Worm (Caenorhabditis elegans) whole organism, L4 larva: ENCODE results near the gene C45B11.6.
A peak's percentile ranks its signal among the peaks of the same experiment; 100 is the strongest.

Experiments used
- F10B5.3 ChIP-seq: sonication (generic microtip); optimal IDR thresholded peaks from 2 replicates; lab custom pipeline; 2016; ENCODE audit warnings: mild to moderate bottlenecking, missing genetic modification characterization, missing compliant biosample characterization
- F37D6.2 ChIP-seq: sonication (generic microtip); optimal IDR thresholded peaks from 2 replicates; lab custom pipeline; 2016; ENCODE audit warnings: mild to moderate bottlenecking, missing genetic modification characterization, missing compliant biosample characterization
- R02D3.7 ChIP-seq: fragments of 150-350 bp; sonication (generic microtip); optimal IDR thresholded peaks from 3 replicates; lab custom pipeline; 2014; ENCODE audit warnings: missing biosample characterization, missing genetic modification characterization
- Y105C5A.15 ChIP-seq: fragments of 200-800 bp; sonication (Bioruptor generic); IDR thresholded peaks from 2 replicates; pipeline ENCODE4 v1.3.6; 2022; ENCODE audit warnings: missing genetic modification characterization, missing compliant biosample characterization
- Y48G9A.11 ChIP-seq: fragments of 200-800 bp; sonication (Bioruptor generic); IDR thresholded peaks from 2 replicates; pipeline ENCODE4 v1.3.6; 2022; ENCODE audit warnings: missing genetic modification reagents, missing genetic modification characterization, missing compliant biosample characterization
- Y5F2A.4 ChIP-seq: fragments of 200-800 bp; sonication (Bioruptor generic); optimal IDR thresholded peaks from 2 replicates; lab custom pipeline; 2018; ENCODE audit warnings: mild to moderate bottlenecking, missing genetic modification characterization, missing compliant biosample characterization
- Y75B8A.6 ChIP-seq: fragments of 200-800 bp; sonication (Bioruptor generic); IDR thresholded peaks from 2 replicates; pipeline ENCODE4 v1.3.6; 2022; ENCODE audit warnings: missing genetic modification reagents, missing genetic modification characterization, missing compliant biosample characterization
- aha-1 ChIP-seq: fragments of 150-350 bp; peaks from one replicate; lab custom pipeline; 2014; ENCODE audit warnings: missing biosample characterization, missing genetic modification characterization
- attf-4 ChIP-seq: sonication (generic microtip); optimal IDR thresholded peaks from 3 replicates; lab custom pipeline; 2017; ENCODE audit warnings: missing biosample characterization, missing genetic modification characterization
- ceh-28 ChIP-seq: fragments of 150-350 bp; optimal IDR thresholded peaks from 2 replicates; lab custom pipeline; 2014; ENCODE audit warnings: missing biosample characterization, missing genetic modification reagents, missing genetic modification characterization
- ceh-32 ChIP-seq: sonication (generic microtip); optimal IDR thresholded peaks from 2 replicates; lab custom pipeline; 2016; ENCODE audit warnings: mild to moderate bottlenecking, missing genetic modification characterization, missing compliant biosample characterization; ENCODE audit not compliant: poor library complexity
- ceh-44 ChIP-seq: fragments of 200-800 bp; sonication (Bioruptor generic); IDR thresholded peaks from 2 replicates; pipeline ENCODE4 v1.3.6; 2022; ENCODE audit warnings: missing genetic modification reagents, missing genetic modification characterization, missing compliant biosample characterization
- ceh-62 ChIP-seq: sonication (generic microtip); optimal IDR thresholded peaks from 2 replicates; lab custom pipeline; 2017; ENCODE audit warnings: missing biosample characterization, missing genetic modification characterization
- cey-2 ChIP-seq: sonication (generic microtip); optimal IDR thresholded peaks from 3 replicates; lab custom pipeline; 2017; ENCODE audit warnings: missing genetic modification characterization, mild to moderate bottlenecking, missing compliant biosample characterization, antibody characterized with exemption, borderline replicate concordance; ENCODE audit not compliant: insufficient read depth
- daf-12 ChIP-seq: fragments of 150-350 bp; optimal IDR thresholded peaks from 2 replicates; lab custom pipeline; 2014; ENCODE audit warnings: missing biosample characterization, missing genetic modification reagents, missing genetic modification characterization
- daf-16 ChIP-seq, 3 experiments: sonication (generic microtip); optimal IDR thresholded peaks; 2 replicates each; lab custom pipeline; 2016 to 2017; ENCODE audit warnings: missing genetic modification characterization in 3 of 3, missing genetic modification reagents in 3 of 3, mild to moderate bottlenecking in 2 of 3, missing compliant biosample characterization in 2 of 3, missing biosample characterization in 1 of 3, moderate library complexity in 1 of 3
- dmd-6 ChIP-seq: fragments of 200-800 bp; sonication (Bioruptor generic); IDR thresholded peaks from 2 replicates; pipeline ENCODE4 v1.3.6; 2022; ENCODE audit warnings: missing genetic modification reagents, missing genetic modification characterization, missing compliant biosample characterization
- dpl-1 ChIP-seq: fragments of 150-350 bp; optimal IDR thresholded peaks from 2 replicates; lab custom pipeline; 2014; ENCODE audit warnings: missing biosample characterization, missing genetic modification reagents, missing genetic modification characterization
- dve-1 ChIP-seq: sonication (generic microtip); optimal IDR thresholded peaks from 2 replicates; lab custom pipeline; 2017; ENCODE audit warnings: antibody characterized with exemption, mild to moderate bottlenecking, missing genetic modification characterization, missing compliant biosample characterization; ENCODE audit not compliant: insufficient read depth
- egl-27 ChIP-seq: sonication (generic microtip); optimal IDR thresholded peaks from 3 replicates; lab custom pipeline; 2017; ENCODE audit warnings: missing biosample characterization, missing genetic modification reagents, missing genetic modification characterization
- egl-43 ChIP-seq: fragments of 200-800 bp; sonication (Bioruptor generic); IDR thresholded peaks from 2 replicates; pipeline ENCODE4 v1.3.6; 2022; ENCODE audit warnings: missing genetic modification reagents, missing genetic modification characterization, missing compliant biosample characterization
- fkh-10 ChIP-seq: fragments of 150-350 bp; optimal IDR thresholded peaks from 2 replicates; lab custom pipeline; 2014; ENCODE audit warnings: missing biosample characterization, missing genetic modification reagents, missing genetic modification characterization
- fos-1 ChIP-seq: fragments of 150-350 bp; optimal IDR thresholded peaks from 2 replicates; lab custom pipeline; 2014; ENCODE audit warnings: missing biosample characterization, missing genetic modification characterization
- hif-1 ChIP-seq, 2 experiments: sonication (generic microtip); optimal IDR thresholded peaks; 2 replicates each; lab custom pipeline; 2016 to 2017; ENCODE audit warnings: missing compliant biosample characterization in 2 of 2, missing genetic modification characterization in 2 of 2, missing genetic modification reagents in 2 of 2, missing genotype in 2 of 2, mild to moderate bottlenecking in 1 of 2
- hlh-11 ChIP-seq: fragments of 200-800 bp; sonication (Bioruptor generic); optimal IDR thresholded peaks from 2 replicates; lab custom pipeline; 2018; ENCODE audit warnings: mild to moderate bottlenecking, missing genetic modification characterization, missing compliant biosample characterization
- jun-1 ChIP-seq: fragments of 150-350 bp; optimal IDR thresholded peaks from 2 replicates; lab custom pipeline; 2014; ENCODE audit warnings: missing biosample characterization, missing genetic modification reagents, missing genetic modification characterization
- lin-1 ChIP-seq: fragments of 200-800 bp; sonication (Bioruptor generic); IDR thresholded peaks from 2 replicates; pipeline ENCODE4 v1.3.6; 2022; ENCODE audit warnings: missing genetic modification reagents, missing genetic modification characterization, missing compliant biosample characterization
- lin-29 ChIP-seq: fragments of 200-800 bp; sonication (Bioruptor generic); IDR thresholded peaks from 2 replicates; pipeline ENCODE4 v1.3.6; 2022; ENCODE audit warnings: missing genetic modification reagents, missing genetic modification characterization, missing compliant biosample characterization
- lir-3 ChIP-seq: sonication (generic microtip); optimal IDR thresholded peaks from 2 replicates; lab custom pipeline; 2016; ENCODE audit warnings: mild to moderate bottlenecking, missing genetic modification characterization, missing compliant biosample characterization
- mxl-2 ChIP-seq: fragments of 200-800 bp; sonication (Bioruptor generic); conservative IDR thresholded peaks from 2 replicates; pipeline ENCODE4 v1.3.6; 2022; ENCODE audit warnings: missing genetic modification reagents, missing genetic modification characterization, missing compliant biosample characterization
- nhr-10 ChIP-seq: fragments of 150-350 bp; optimal IDR thresholded peaks from 2 replicates; lab custom pipeline; 2014; ENCODE audit warnings: missing biosample characterization, missing genetic modification characterization
- nhr-102 ChIP-seq: sonication (generic microtip); optimal IDR thresholded peaks from 2 replicates; lab custom pipeline; 2016; ENCODE audit warnings: mild to moderate bottlenecking, missing genetic modification characterization, moderate library complexity, missing compliant biosample characterization
- nhr-237 ChIP-seq: sonication (generic microtip); optimal IDR thresholded peaks from 2 replicates; lab custom pipeline; 2017; ENCODE audit warnings: missing biosample characterization, missing genetic modification characterization
- nhr-25 ChIP-seq: sonication (generic microtip); optimal IDR thresholded peaks from 2 replicates; lab custom pipeline; 2017; ENCODE audit warnings: missing genetic modification characterization, mild to moderate bottlenecking, missing compliant biosample characterization, antibody characterized with exemption, moderate library complexity, borderline replicate concordance; ENCODE audit not compliant: insufficient read depth
- nhr-28 ChIP-seq: fragments of 150-350 bp; optimal IDR thresholded peaks from 2 replicates; lab custom pipeline; 2014; ENCODE audit warnings: missing biosample characterization, missing genetic modification characterization
- nhr-48 ChIP-seq: sonication (generic microtip); optimal IDR thresholded peaks from 2 replicates; lab custom pipeline; 2016; ENCODE audit warnings: mild to moderate bottlenecking, missing genetic modification characterization, missing compliant biosample characterization
- nhr-6 ChIP-seq: fragments of 150-350 bp; optimal IDR thresholded peaks from 2 replicates; lab custom pipeline; 2014; ENCODE audit warnings: missing biosample characterization, missing genetic modification characterization
- nhr-76 ChIP-seq: fragments of 150-350 bp; optimal IDR thresholded peaks from 2 replicates; lab custom pipeline; 2014; ENCODE audit warnings: missing biosample characterization, missing genetic modification characterization
- nhr-77 ChIP-seq: fragments of 150-350 bp; optimal IDR thresholded peaks from 2 replicates; lab custom pipeline; 2014; ENCODE audit warnings: missing biosample characterization, missing genetic modification characterization
- php-3 ChIP-seq: fragments of 200-800 bp; sonication (Bioruptor generic); IDR thresholded peaks from 2 replicates; pipeline ENCODE4 v1.3.6; 2022; ENCODE audit warnings: missing genetic modification reagents, missing genetic modification characterization, missing compliant biosample characterization
- pqm-1 ChIP-seq: sonication (generic microtip); optimal IDR thresholded peaks from 2 replicates; lab custom pipeline; 2017; ENCODE audit warnings: missing biosample characterization, missing genetic modification characterization
- sdz-12 ChIP-seq: fragments of 200-800 bp; sonication (Bioruptor generic); optimal IDR thresholded peaks from 2 replicates; lab custom pipeline; 2018; ENCODE audit warnings: mild to moderate bottlenecking, missing genetic modification characterization, missing compliant biosample characterization
- snpc-4 ChIP-seq: fragments of 150-350 bp; optimal IDR thresholded peaks from 2 replicates; lab custom pipeline; 2014; ENCODE audit warnings: missing biosample characterization, missing genetic modification characterization
- tag-97 ChIP-seq: fragments of 200-800 bp; sonication (Bioruptor generic); IDR thresholded peaks from 2 replicates; pipeline ENCODE4 v1.3.6; 2022; ENCODE audit warnings: missing genetic modification characterization, missing compliant biosample characterization
- tra-1 ChIP-seq: fragments of 200-800 bp; sonication (Bioruptor generic); IDR thresholded peaks from 2 replicates; pipeline ENCODE4 v1.3.6; 2022; ENCODE audit warnings: missing genetic modification reagents, missing genetic modification characterization, missing compliant biosample characterization
- zag-1 ChIP-seq: fragments of 150-350 bp; optimal IDR thresholded peaks from 2 replicates; lab custom pipeline; 2014; ENCODE audit warnings: missing biosample characterization, missing genetic modification characterization
- zfp-2 ChIP-seq: sonication (generic microtip); optimal IDR thresholded peaks from 2 replicates; lab custom pipeline; 2016; ENCODE audit warnings: mild to moderate bottlenecking, missing genetic modification characterization, missing compliant biosample characterization
- zip-11 ChIP-seq: fragments of 200-800 bp; sonication (Bioruptor generic); IDR thresholded peaks from 2 replicates; pipeline ENCODE4 v1.3.6; 2022; ENCODE audit warnings: missing genetic modification characterization, missing compliant biosample characterization

The C45B11.6 gene

ce11 chrV:11007651-11008050, 36.2 kb upstream of the C45B11.6 start:
- TF ChIP-seq snpc-4 (tag; lab: Kevin White, UChicago), result no peak
- peak; percentile 62 for TF ChIP-seq nhr-77 (tag; lab: Kevin White, UChicago)
- peak; percentile 88 for TF ChIP-seq dmd-6 (GFP tag; lab: Robert Waterston, UW)
- no peak for TF ChIP-seq Y48G9A.11 (GFP tag; lab: Robert Waterston, UW)
- TF ChIP-seq dve-1 (tag; lab: Kevin White, UChicago), result peak; percentile 38
- no peak for TF ChIP-seq hif-1 (tag; optimal IDR thresholded peaks at IDR 0.05; lab: Kevin White, UChicago)
- TF ChIP-seq lin-1 (GFP tag; lab: Robert Waterston, UW), result 0 out of 2 replicates have a peak, but pooled peaks have one; percentile 26
- TF ChIP-seq nhr-28 (tag; lab: Kevin White, UChicago), result peak; percentile 63
- no peak for TF ChIP-seq ceh-44 (GFP tag; lab: Robert Waterston, UW)
- 0 out of 2 replicates have a peak, but pooled peaks have one; percentile 53 for TF ChIP-seq php-3 (GFP tag; lab: Robert Waterston, UW)
- TF ChIP-seq daf-16 (GFP tag; optimal IDR thresholded peaks at IDR 0.05; lab: Kevin White, UChicago), result no peak
- TF ChIP-seq daf-16 (tag; optimal IDR thresholded peaks at IDR 0.05; lab: Kevin White, UChicago), result peak; percentile 63
- no peak for TF ChIP-seq dpl-1 (GFP tag; lab: Kevin White, UChicago)
- TF ChIP-seq hlh-11, result peak; percentile 65
- peak; percentile 27 for TF ChIP-seq pqm-1
- TF ChIP-seq zag-1 (tag; lab: Kevin White, UChicago), result no peak
- TF ChIP-seq nhr-237 (tag; lab: Kevin White, UChicago), result no peak
- 0 out of 2 replicates have a peak, but pooled peaks have one; percentile 19 for TF ChIP-seq tra-1 (GFP tag; lab: Robert Waterston, UW)
- TF ChIP-seq lin-29 (GFP tag; lab: Robert Waterston, UW), result no peak
- no peak for TF ChIP-seq cey-2 (tag; lab: Kevin White, UChicago)
- no peak for TF ChIP-seq fos-1 (tag; lab: Kevin White, UChicago)
- no peak for TF ChIP-seq daf-12 (tag; lab: Kevin White, UChicago)

- TF ChIP-seq zip-11 (GFP tag; lab: Robert Waterston, UW) (no peak), php-3 (GFP tag; lab: Robert Waterston, UW) (peak; percentile 45; the same call in 1 of the 2 replicates), F37D6.2 (tag; lab: Kevin White, UChicago) (no peak), fos-1 (tag; lab: Kevin White, UChicago) (no peak), aha-1 (tag; lab: Kevin White, UChicago) (peak; percentile 58), egl-27 (tag; lab: Kevin White, UChicago) (no peak), egl-43 (GFP tag; lab: Robert Waterston, UW) (no peak), Y105C5A.15 (no peak), attf-4 (no peak), hlh-11 (peak; percentile 86), lin-1 (GFP tag; lab: Robert Waterston, UW) (no peak), ceh-44 (GFP tag; lab: Robert Waterston, UW) (no peak), mxl-2 (GFP tag; lab: Robert Waterston, UW) (0 out of 2 replicates have a peak, but pooled peaks have one; percentile 38), ceh-32 (tag; lab: Kevin White, UChicago) (no peak), nhr-102 (tag; lab: Kevin White, UChicago) (peak; percentile 57), sdz-12 (GFP tag; lab: Kevin White, UChicago) (no peak), Y5F2A.4 (GFP tag; lab: Kevin White, UChicago) (no peak), lir-3 (no peak), cey-2 (tag; lab: Kevin White, UChicago) (no peak), nhr-10 (tag; lab: Kevin White, UChicago) (no peak), nhr-6 (tag; lab: Kevin White, UChicago) (no peak), jun-1 (tag; lab: Kevin White, UChicago) (no peak), tra-1 (GFP tag; lab: Robert Waterston, UW) (peak; percentile 78), nhr-48 (tag; lab: Kevin White, UChicago) (peak; percentile 77), nhr-76 (no peak), R02D3.7 (tag; lab: Kevin White, UChicago) (no peak), ceh-62 (tag; lab: Kevin White, UChicago) (no peak), fkh-10 (GFP tag; lab: Kevin White, UChicago) (no peak), nhr-25 (no peak), tag-97 (no peak), nhr-77 (tag; lab: Kevin White, UChicago) (peak; percentile 15), ceh-28 (tag; lab: Kevin White, UChicago) (no peak), F10B5.3 (tag; lab: Kevin White, UChicago) (no peak), Y75B8A.6 (GFP tag; lab: Robert Waterston, UW) (no peak), zfp-2 (tag; lab: Kevin White, UChicago) (no peak), snpc-4 (tag; lab: Kevin White, UChicago) (no peak)
These were observed 34.7 kb upstream of the C45B11.6 start for ce11 chrV:11009124-11009524.
